Worm (Caenorhabditis elegans): ENCODE data around the gene ZK180.6.

ce11 chrIV:4516478-4516877, 8.4 kb downstream of the ZK180.6 start:
- no peak for TF ChIP-seq unc-39 (tag; optimal IDR thresholded peaks at IDR 0.05)
- no peak for TF ChIP-seq nhr-11 (tag; optimal IDR thresholded peaks at IDR 0.05)
- TF ChIP-seq ztf-11 (tag; optimal IDR thresholded peaks at IDR 0.05) = no peak
- no peak for TF ChIP-seq nhr-76 (tag; optimal IDR thresholded peaks at IDR 0.05)
